Fruit fly (Drosophila melanogaster): Measurements from ENCODE around the gene CG34427.

CG34427 gene

dm6 chr3L:8808244-8808643 is 3.7 kb downstream of the CG34427 start, which contains the start of gene CG13308:
Gene CG13308, plus strand, starts transcription at chr3L:8808544.
- TF ChIP-seq CG13204 (GFP tag; optimal IDR thresholded peaks at IDR 0.05) (no peak), Ets98B (GFP tag; IDR thresholded peaks at IDR 0.05) (no peak), CG34367 (tag; optimal IDR thresholded peaks at IDR 0.05) (no peak), CG9948 (tag; optimal IDR thresholded peaks at IDR 0.05) (no peak), CG12605 (GFP tag; IDR thresholded peaks at IDR 0.05) (no peak), D1 (tag; optimal IDR thresholded peaks at IDR 0.05) (no peak), CG32121 (GFP tag; IDR thresholded peaks at IDR 0.05) (no peak), rn (GFP tag; IDR thresholded peaks at IDR 0.05) (no peak), CG8159 (tag; optimal IDR thresholded peaks at IDR 0.05) (no peak), Pif1B (GFP tag; optimal IDR thresholded peaks at IDR 0.05) (no peak), Snoo (tag; optimal IDR thresholded peaks at IDR 0.05) (no peak), gl (tag; optimal IDR thresholded peaks at IDR 0.05) (no peak), Pif1A (GFP tag; optimal IDR thresholded peaks at IDR 0.05) (no peak), CG10348 (GFP tag; IDR thresholded peaks at IDR 0.05) (no peak), CG4496 (GFP tag; IDR thresholded peaks at IDR 0.05) (no peak)

- TF ChIP-seq CG14655 (GFP tag; optimal IDR thresholded peaks at IDR 0.05), result no peak
- no peak for TF ChIP-seq CG4496 (GFP tag; IDR thresholded peaks at IDR 0.05)
- no peak for TF ChIP-seq Pif1B (GFP tag; optimal IDR thresholded peaks at IDR 0.05)
- no peak for TF ChIP-seq rn (GFP tag; IDR thresholded peaks at IDR 0.05)
- TF ChIP-seq gl (tag; optimal IDR thresholded peaks at IDR 0.05), result no peak
- no peak for TF ChIP-seq CG32121 (GFP tag; IDR thresholded peaks at IDR 0.05)
- no peak for TF ChIP-seq fd96Ca (GFP tag; IDR thresholded peaks at IDR 0.05)
- no peak for TF ChIP-seq CG8301 (tag; optimal IDR thresholded peaks at IDR 0.05)
- TF ChIP-seq Snoo (tag; optimal IDR thresholded peaks at IDR 0.05), result no peak
- TF ChIP-seq Pif1A (GFP tag; optimal IDR thresholded peaks at IDR 0.05), result no peak
- no peak for TF ChIP-seq CG12605 (GFP tag; IDR thresholded peaks at IDR 0.05)
- TF ChIP-seq EcR (GFP tag; optimal IDR thresholded peaks at IDR 0.05), result no peak
Observed at dm6 chr3L:8810095-8810494, 5.5 kb downstream of the CG34427 start, which contains the start of gene CG13309. Gene CG13309, plus strand, starts transcription at chr3L:8810395.

dm6 chr3L:8813484-8813883 is 8.9 kb downstream of the CG34427 start:
- TF ChIP-seq CG9948 (tag; optimal IDR thresholded peaks at IDR 0.05) (peak; percentile 44), CG10348 (GFP tag; IDR thresholded peaks at IDR 0.05) (no peak), rn (GFP tag; IDR thresholded peaks at IDR 0.05) (peak; percentile 45; the same call in 1 of the 2 replicates), D1 (tag; optimal IDR thresholded peaks at IDR 0.05) (no peak), Pif1A (GFP tag; optimal IDR thresholded peaks at IDR 0.05) (peak; percentile 70), CG14655 (GFP tag; optimal IDR thresholded peaks at IDR 0.05) (peak; percentile 62), CG8301 (tag; optimal IDR thresholded peaks at IDR 0.05) (peak; percentile 62), gl (tag; optimal IDR thresholded peaks at IDR 0.05) (peak; percentile 18), Ets98B (GFP tag; IDR thresholded peaks at IDR 0.05) (peak; percentile 80), EcR (GFP tag; optimal IDR thresholded peaks at IDR 0.05) (no peak), CG32121 (GFP tag; IDR thresholded peaks at IDR 0.05) (peak; percentile 75), CG13204 (GFP tag; optimal IDR thresholded peaks at IDR 0.05) (peak; percentile 30), CG8159 (tag; optimal IDR thresholded peaks at IDR 0.05) (peak; percentile 48), Snoo (tag; optimal IDR thresholded peaks at IDR 0.05) (no peak), CG15710 (tag; optimal IDR thresholded peaks at IDR 0.05) (peak; percentile 48), CG4496 (GFP tag; IDR thresholded peaks at IDR 0.05) (peak; percentile 90), Pif1B (GFP tag; optimal IDR thresholded peaks at IDR 0.05) (peak; percentile 33), fd96Ca (GFP tag; IDR thresholded peaks at IDR 0.05) (peak; percentile 86), CG12605 (GFP tag; IDR thresholded peaks at IDR 0.05) (peak; percentile 79), CG34367 (tag; optimal IDR thresholded peaks at IDR 0.05) (no peak), CG17806 (tag; optimal IDR thresholded peaks at IDR 0.05) (no peak)

dm6 chr3L:8819441-8819840 is 14.9 kb downstream of the CG34427 start:
- TF ChIP-seq CG9948 (tag; optimal IDR thresholded peaks at IDR 0.05) (no peak), Snoo (tag; optimal IDR thresholded peaks at IDR 0.05) (peak; percentile 20), CG14655 (GFP tag; optimal IDR thresholded peaks at IDR 0.05) (no peak), CG13204 (GFP tag; optimal IDR thresholded peaks at IDR 0.05) (peak; percentile 38), EcR (GFP tag; optimal IDR thresholded peaks at IDR 0.05) (peak; percentile 67), gl (tag; optimal IDR thresholded peaks at IDR 0.05) (peak; percentile 4)

- TF ChIP-seq CG34367 (tag; optimal IDR thresholded peaks at IDR 0.05) (peak; percentile 88), CG15710 (tag; optimal IDR thresholded peaks at IDR 0.05) (peak; percentile 95), CG32121 (GFP tag; IDR thresholded peaks at IDR 0.05) (peak; percentile 76), fd96Ca (GFP tag; IDR thresholded peaks at IDR 0.05) (peak; percentile 76; the same call in 2 of the 3 replicates), CG10348 (GFP tag; IDR thresholded peaks at IDR 0.05) (no peak), CG12605 (GFP tag; IDR thresholded peaks at IDR 0.05) (peak; percentile 83), rn (GFP tag; IDR thresholded peaks at IDR 0.05) (peak; percentile 73; the same call in 1 of the 2 replicates), EcR (GFP tag; optimal IDR thresholded peaks at IDR 0.05) (peak; percentile 56), CG4496 (GFP tag; IDR thresholded peaks at IDR 0.05) (peak; percentile 92), CG17806 (tag; optimal IDR thresholded peaks at IDR 0.05) (peak; percentile 98), Snoo (tag; optimal IDR thresholded peaks at IDR 0.05) (peak; percentile 77), CG8159 (tag; optimal IDR thresholded peaks at IDR 0.05) (peak; percentile 91), CG8301 (tag; optimal IDR thresholded peaks at IDR 0.05) (peak; percentile 89), Pif1A (GFP tag; optimal IDR thresholded peaks at IDR 0.05) (peak; percentile 93), CG13204 (GFP tag; optimal IDR thresholded peaks at IDR 0.05) (peak; percentile 90), CG14655 (GFP tag; optimal IDR thresholded peaks at IDR 0.05) (peak; percentile 81), gl (tag; optimal IDR thresholded peaks at IDR 0.05) (peak; percentile 93), Pif1B (GFP tag; optimal IDR thresholded peaks at IDR 0.05) (peak; percentile 86), Ets98B (GFP tag; IDR thresholded peaks at IDR 0.05) (peak; percentile 86), CG9948 (tag; optimal IDR thresholded peaks at IDR 0.05) (peak; percentile 93), D1 (tag; optimal IDR thresholded peaks at IDR 0.05) (peak; percentile 75)
Observed at dm6 chr3L:8821708-8822660, 17.4 kb downstream of the CG34427 start.
